Fruit fly (Drosophila melanogaster) whole organism, embryonic: ENCODE results near the gene roq.

Experiments
- B-H1 ChIP-seq: fragments of 200-800 bp; sonication (Bioruptor generic); IDR thresholded peaks from 3 replicates; pipeline ENCODE4 v1.3.6; 2022; ENCODE audit warnings: missing biosample characterization, missing genetic modification characterization
- CG11085 ChIP-seq: fragments of 200-800 bp; sonication (Bioruptor generic); IDR thresholded peaks from 2 replicates; pipeline ENCODE4 v1.3.6; 2022; ENCODE audit warnings: missing biosample characterization, missing genetic modification characterization
- CG11456 ChIP-seq: fragments of 200-800 bp; sonication (Bioruptor generic); IDR thresholded peaks from 3 replicates; pipeline ENCODE4 v1.3.6; 2022; ENCODE audit warnings: missing biosample characterization, missing genetic modification characterization
- CG12104 ChIP-seq: fragments of 200-800 bp; sonication (Bioruptor generic); optimal IDR thresholded peaks from 3 replicates; lab custom pipeline; 2016; ENCODE audit warnings: missing biosample characterization, missing genetic modification characterization
- CG14441 ChIP-seq: fragments of 200-800 bp; sonication (Bioruptor generic); IDR thresholded peaks from 2 replicates; pipeline ENCODE4 v1.3.6; 2022; ENCODE audit warnings: missing biosample characterization, missing genetic modification characterization
- CG15514 ChIP-seq: fragments of 200-800 bp; sonication (Bioruptor generic); optimal IDR thresholded peaks from 3 replicates; lab custom pipeline; 2017; ENCODE audit warnings: missing biosample characterization, missing genetic modification characterization, mild to moderate bottlenecking, moderate library complexity, missing genetic modification reagents
- CG32532 ChIP-seq: fragments of 200-800 bp; sonication (Bioruptor generic); IDR thresholded peaks from 2 replicates; pipeline ENCODE4 v1.3.6; 2022; ENCODE audit warnings: missing biosample characterization, missing genetic modification characterization
- CG34422 ChIP-seq: fragments of 200-800 bp; sonication (Bioruptor generic); IDR thresholded peaks from 3 replicates; pipeline ENCODE4 v1.3.6; 2022; ENCODE audit warnings: missing biosample characterization, missing genetic modification characterization
- CG4707 ChIP-seq: fragments of 200-800 bp; sonication (Bioruptor generic); optimal IDR thresholded peaks from 2 replicates; lab custom pipeline; 2018; ENCODE audit warnings: missing biosample characterization, mild to moderate bottlenecking, missing genetic modification characterization, moderate library complexity
- CG6175 ChIP-seq: fragments of 200-800 bp; sonication (Bioruptor generic); IDR thresholded peaks from 3 replicates; pipeline ENCODE4 v1.3.6; 2022; ENCODE audit warnings: missing biosample characterization, missing genetic modification characterization
- CG6683 ChIP-seq: fragments of 200-800 bp; sonication (Bioruptor generic); optimal IDR thresholded peaks from 2 replicates; lab custom pipeline; 2017; ENCODE audit warnings: missing biosample characterization, mild to moderate bottlenecking, missing genetic modification characterization, missing genetic modification reagents
- CG7786 ChIP-seq: fragments of 200-800 bp; sonication (Bioruptor generic); optimal IDR thresholded peaks from 2 replicates; lab custom pipeline; 2016; ENCODE audit warnings: missing biosample characterization, missing genetic modification characterization
- CG8290 ChIP-seq, 3 experiments: fragments of 200-800 bp; sonication (Bioruptor generic); optimal IDR thresholded peaks; 2 replicates each; lab custom pipeline; 2016 to 2019; ENCODE audit warnings: missing biosample characterization in 3 of 3, missing genetic modification characterization in 3 of 3, mild to moderate bottlenecking in 2 of 3, moderate library complexity in 1 of 3
- CG8478 ChIP-seq: fragments of >200 bp; optimal IDR thresholded peaks from 2 replicates; lab custom pipeline; 2018
- CG9876 ChIP-seq: fragments of 200-800 bp; sonication (Bioruptor generic); optimal IDR thresholded peaks from 2 replicates; lab custom pipeline; 2016; ENCODE audit warnings: missing biosample characterization, missing genetic modification characterization
- Dref ChIP-seq: fragments of 200-800 bp; sonication (Bioruptor generic); IDR thresholded peaks from 2 replicates; pipeline ENCODE4 v1.3.6; 2022; ENCODE audit warnings: missing biosample characterization, missing genetic modification characterization
- ERR ChIP-seq: fragments of 200-800 bp; sonication (Bioruptor generic); optimal IDR thresholded peaks from 2 replicates; lab custom pipeline; 2016; ENCODE audit warnings: missing biosample characterization, missing genetic modification characterization
- Ets65A ChIP-seq: fragments of 200-800 bp; sonication (Bioruptor generic); peaks from one replicate; lab custom pipeline; 2016; ENCODE audit warnings: missing biosample characterization, missing genetic modification characterization
- Med ChIP-seq: fragments of 200-800 bp; sonication (Bioruptor generic); peaks from one replicate; lab custom pipeline; 2016; ENCODE audit warnings: missing biosample characterization, missing genetic modification characterization, mild to moderate bottlenecking, inconsistent platforms, moderate library complexity
- Mrtf ChIP-seq: fragments of 200-800 bp; sonication (Bioruptor generic); IDR thresholded peaks from 3 replicates; pipeline ENCODE4 v1.3.6; 2022; ENCODE audit warnings: missing biosample characterization, missing genetic modification characterization
- NFAT ChIP-seq: fragments of 200-800 bp; sonication (Bioruptor generic); IDR thresholded peaks from 2 replicates; pipeline ENCODE4 v1.3.6; 2022; ENCODE audit warnings: missing biosample characterization, missing genetic modification characterization
- Nf-YA ChIP-seq: fragments of 200-800 bp; sonication (Bioruptor generic); IDR thresholded peaks from 2 replicates; pipeline ENCODE4 v1.3.6; 2022; ENCODE audit warnings: missing biosample characterization, missing genetic modification characterization
- Rfx ChIP-seq: fragments of 200-800 bp; sonication (Bioruptor generic); IDR thresholded peaks from 2 replicates; pipeline ENCODE4 v1.3.6; 2022; ENCODE audit warnings: missing biosample characterization, missing genetic modification characterization
- ase ChIP-seq: fragments of 200-800 bp; sonication (Bioruptor generic); IDR thresholded peaks from 3 replicates; pipeline ENCODE4 v1.3.6; 2022; ENCODE audit warnings: missing biosample characterization, missing genetic modification characterization
- bowl ChIP-seq: fragments of 200-800 bp; sonication (Bioruptor generic); IDR thresholded peaks from 2 replicates; pipeline ENCODE4 v1.3.6; 2022; ENCODE audit warnings: missing biosample characterization, missing genetic modification characterization
- br ChIP-seq: fragments of >200 bp; optimal IDR thresholded peaks from 2 replicates; lab custom pipeline; 2017
- btn ChIP-seq: fragments of 200-800 bp; sonication (Bioruptor generic); optimal IDR thresholded peaks from 2 replicates; lab custom pipeline; 2016; ENCODE audit warnings: missing biosample characterization, missing genetic modification characterization
- ci ChIP-seq: fragments of 200-800 bp; sonication (Bioruptor generic); IDR thresholded peaks from 3 replicates; pipeline ENCODE4 v1.3.6; 2022; ENCODE audit warnings: missing biosample characterization, missing genetic modification characterization
- en ChIP-seq: fragments of 200-800 bp; sonication (Bioruptor generic); optimal IDR thresholded peaks from 2 replicates; lab custom pipeline; 2016; ENCODE audit warnings: missing biosample characterization, missing genetic modification characterization
- ewg ChIP-seq: fragments of 200-800 bp; sonication (Bioruptor generic); optimal IDR thresholded peaks from 3 replicates; lab custom pipeline; 2017; ENCODE audit warnings: mild to moderate bottlenecking, missing biosample characterization, missing genetic modification reagents, missing genetic modification characterization
- grau ChIP-seq: fragments of 200-800 bp; optimal IDR thresholded peaks from 3 replicates; lab custom pipeline; 2019; ENCODE audit warnings: missing biosample characterization, mild to moderate bottlenecking, missing genetic modification characterization, moderate library complexity
- gro ChIP-seq: fragments of 200-800 bp; sonication (Bioruptor generic); optimal IDR thresholded peaks from 2 replicates; lab custom pipeline; 2016; ENCODE audit warnings: missing biosample characterization, missing genetic modification characterization
- jing ChIP-seq: fragments of 200-800 bp; sonication (Bioruptor generic); optimal IDR thresholded peaks from 2 replicates; lab custom pipeline; 2018; ENCODE audit warnings: missing biosample characterization, mild to moderate bottlenecking, missing genetic modification characterization
- lmd ChIP-seq: fragments of 200-800 bp; sonication (Bioruptor generic); IDR thresholded peaks from 2 replicates; pipeline ENCODE4 v1.3.6; 2022; ENCODE audit warnings: missing biosample characterization, missing genetic modification characterization
- maf-S ChIP-seq: fragments of 200-800 bp; sonication (Bioruptor generic); optimal IDR thresholded peaks from 2 replicates; lab custom pipeline; 2016; ENCODE audit warnings: missing biosample characterization, missing genetic modification characterization
- nmo ChIP-seq: fragments of 200-800 bp; sonication (Bioruptor generic); optimal IDR thresholded peaks from 2 replicates; lab custom pipeline; 2018; ENCODE audit warnings: missing biosample characterization, mild to moderate bottlenecking, missing genetic modification characterization, moderate library complexity
- pan ChIP-seq, 4 experiments: fragments of >200 bp in 3 of 4; fragments of 200-800 bp in 1 of 4; sonication (Bioruptor generic) in 1 of 4; optimal IDR thresholded peaks in 3 of 4; IDR thresholded peaks in 1 of 4; 2 replicates each; pipeline versions ENCODE4 v1.3.6 to Lab custom; 2017 to 2022; ENCODE audit warnings: missing biosample characterization in 2 of 4, missing genetic modification characterization in 2 of 4, mixed read lengths in 1 of 4
- sd ChIP-seq: fragments of 200-800 bp; sonication (Bioruptor generic); optimal IDR thresholded peaks from 3 replicates; lab custom pipeline; 2018; ENCODE audit warnings: missing biosample characterization, mild to moderate bottlenecking, missing genetic modification characterization, moderate library complexity
- slp2 ChIP-seq: fragments of 200-800 bp; sonication (Bioruptor generic); optimal IDR thresholded peaks from 2 replicates; lab custom pipeline; 2016; ENCODE audit warnings: missing biosample characterization, missing genetic modification characterization
- sqz ChIP-seq: fragments of 200-800 bp; sonication (Bioruptor generic); optimal IDR thresholded peaks from 3 replicates; lab custom pipeline; 2018; ENCODE audit warnings: missing biosample characterization, mild to moderate bottlenecking, missing genetic modification characterization
- unc-4 ChIP-seq: fragments of 200-800 bp; sonication (Bioruptor generic); IDR thresholded peaks from 2 replicates; pipeline ENCODE4 v1.3.6; 2022; ENCODE audit warnings: missing biosample characterization, missing genetic modification characterization; ENCODE audit not compliant: partially characterized antibody

roq gene

dm6 chr3L:16328207-16328891 lies 50.0 kb downstream of the roq start, which contains the start of gene CG13058 (continued):
- peak; percentile 79 for TF ChIP-seq grau (tag; lab: Kevin White, UChicago)
- TF ChIP-seq CG34422 (GFP tag; lab: Robert Waterston, UW), result 0 out of 3 replicates have a peak, but pooled peaks have one; percentile 10
- TF ChIP-seq CG7786 (GFP tag; lab: Kevin White, UChicago), result peak; percentile 61
- peak; percentile 54 for TF ChIP-seq Nf-YA (GFP tag; lab: Robert Waterston, UW)
- TF ChIP-seq unc-4 (GFP tag; lab: Robert Waterston, UW), result no peak
- no peak for TF ChIP-seq gro (GFP tag; lab: Kevin White, UChicago)
- no peak for TF ChIP-seq ERR (GFP tag; lab: Kevin White, UChicago)
- TF ChIP-seq slp2 (GFP tag; lab: Kevin White, UChicago), result peak; percentile 37
- peak; percentile 30 for TF ChIP-seq nmo (GFP tag; lab: Kevin White, UChicago)
- no peak for TF ChIP-seq CG12104 (GFP tag; lab: Kevin White, UChicago)
- TF ChIP-seq CG6683, result no peak
- no peak for TF ChIP-seq CG8478 (lab: Kevin White, UChicago)
- no peak for TF ChIP-seq CG9876 (GFP tag; lab: Kevin White, UChicago)

dm6 chr3L:16327776-16328175 lies 50.6 kb downstream of the roq start, which contains the start of gene CG13038:
Gene CG13038 (minus strand): TSS chr3L:16327893.
- TF ChIP-seq pan (optimal IDR thresholded peaks at IDR 0.05; lab: Kevin White, UChicago) (no peak), pan (GFP tag; optimal IDR thresholded peaks at IDR 0.05 in 1 of 2, IDR thresholded peaks at IDR 0.05 in 1 of 2) (peak in 1 of 2 experiments; percentile 9), ewg (no peak), bowl (0 out of 2 replicates have a peak, but pooled peaks have one; percentile 10), btn (GFP tag; lab: Kevin White, UChicago) (no peak), jing (GFP tag; lab: Kevin White, UChicago) (no peak), CG8290 (GFP tag; optimal IDR thresholded peaks at IDR 0.05; lab: Kevin White, UChicago) (no peak), CG8290 (tag; optimal IDR thresholded peaks at IDR 0.05; lab: Kevin White, UChicago) (peak in 1 of 2 experiments; percentile 40), sqz (GFP tag; lab: Kevin White, UChicago) (peak; percentile 6), Dref (0 out of 2 replicates have a peak, but pooled peaks have one; percentile 13), CG4707 (GFP tag; lab: Kevin White, UChicago) (no peak), Ets65A (GFP tag; lab: Kevin White, UChicago) (peak; percentile 75), Mrtf (GFP tag; lab: Robert Waterston, UW) (0 out of 3 replicates have a peak, but pooled peaks have one; percentile 29), NFAT (peak; percentile 39; the same call in 1 of the 2 replicates), B-H1 (GFP tag; lab: Robert Waterston, UW) (no peak), Rfx (GFP tag; lab: Robert Waterston, UW) (peak; percentile 48; the same call in 1 of the 2 replicates), CG11085 (GFP tag; lab: Robert Waterston, UW) (0 out of 2 replicates have a peak, but pooled peaks have one; percentile 35), br (lab: Kevin White, UChicago) (no peak), CG11456 (GFP tag; lab: Robert Waterston, UW) (0 out of 3 replicates have a peak, but pooled peaks have one; percentile 24), CG14441 (peak; percentile 57), maf-S (GFP tag; lab: Kevin White, UChicago) (no peak), CG32532 (GFP tag; lab: Robert Waterston, UW) (peak; percentile 48), ase (GFP tag; lab: Robert Waterston, UW) (0 out of 3 replicates have a peak, but pooled peaks have one; percentile 18), en (GFP tag; lab: Kevin White, UChicago) (no peak), CG15514 (GFP tag; lab: Kevin White, UChicago) (no peak), CG6175 (0 out of 3 replicates have a peak, but pooled peaks have one; percentile 23), Med (peak; percentile 34), ci (GFP tag; lab: Robert Waterston, UW) (0 out of 3 replicates have a peak, but pooled peaks have one; percentile 19), sd (tag; lab: Kevin White, UChicago) (peak; percentile 26), lmd (GFP tag; lab: Robert Waterston, UW) (peak; percentile 13; the same call in 1 of the 2 replicates)
- TF ChIP-seq, all 482 proteins: peak for 19
